Worm (Caenorhabditis elegans) whole organism, mixed stage, embryonic: ENCODE results near the gene F45B8.5.

Source experiments
- cnd-1 ChIP-seq: fragments of 200-800 bp; sonication (Bioruptor generic); optimal IDR thresholded peaks from 2 replicates; lab custom pipeline; 2018; ENCODE audit warnings: mild to moderate bottlenecking, missing genetic modification characterization, missing compliant biosample characterization
- lsy-2 ChIP-seq: fragments of 150-350 bp; optimal IDR thresholded peaks from 2 replicates; lab custom pipeline; 2014; ENCODE audit warnings: missing biosample characterization, missing genetic modification characterization
- nhr-12 ChIP-seq: fragments of 150-350 bp; optimal IDR thresholded peaks from 2 replicates; lab custom pipeline; 2014; ENCODE audit warnings: missing biosample characterization, missing genetic modification characterization
- snpc-4 ChIP-seq: fragments of 150-350 bp; optimal IDR thresholded peaks from 2 replicates; lab custom pipeline; 2014; ENCODE audit warnings: missing biosample characterization, missing genetic modification characterization

ce11 chrX:14946217-14946463 lies 19.7 kb upstream of the F45B8.5 start, which contains the start of gene mrp-5:
- TF ChIP-seq lsy-2 (tag; lab: Kevin White, UChicago): no peak
- no peak for TF ChIP-seq snpc-4 (tag; lab: Kevin White, UChicago)
- TF ChIP-seq cnd-1 (tag; lab: Kevin White, UChicago): no peak
- TF ChIP-seq nhr-12 (tag; lab: Kevin White, UChicago): no peak
